Fruit fly (Drosophila melanogaster): Measurements from ENCODE around the gene CG9098.

Gene CG9098

dm6 chr2L:5999247-5999646, 12.9 kb downstream of the CG9098 start, which contains the start of gene Kdm5 (continued):
- TF ChIP-seq Vsx1 (GFP tag; optimal IDR thresholded peaks at IDR 0.05) (peak; percentile 48), CG7786 (GFP tag; optimal IDR thresholded peaks at IDR 0.05) (peak; percentile 35), CrebB (tag; optimal IDR thresholded peaks at IDR 0.05) (peak; percentile 14), Spps (tag; optimal IDR thresholded peaks at IDR 0.05) (no peak), CG2120 (GFP tag; optimal IDR thresholded peaks at IDR 0.05) (peak; percentile 61), lilli (GFP tag; optimal IDR thresholded peaks at IDR 0.05) (peak; percentile 13), dimm (GFP tag; IDR thresholded peaks at IDR 0.05) (no peak), Hr3 (GFP tag; optimal IDR thresholded peaks at IDR 0.05) (peak; percentile 24), disco-r (GFP tag; optimal IDR thresholded peaks at IDR 0.05) (no peak), CG9817 (tag; optimal IDR thresholded peaks at IDR 0.05) (peak; percentile 11), Awh (GFP tag; IDR thresholded peaks at IDR 0.05) (no peak), MTF-1 (GFP tag; optimal IDR thresholded peaks at IDR 0.05; ENCODE audit: borderline replicate concordance) (peak; percentile 30), row (GFP tag; IDR thresholded peaks at IDR 0.05) (peak; percentile 44), CG7928 (GFP tag; optimal IDR thresholded peaks at IDR 0.05) (no peak), cg (GFP tag; optimal IDR thresholded peaks at IDR 0.05) (peak; percentile 67), CG1529 (GFP tag; optimal IDR thresholded peaks at IDR 0.05) (no peak), NC2α (GFP tag; optimal IDR thresholded peaks at IDR 0.05) (no peak), HLH54F (GFP tag; optimal IDR thresholded peaks at IDR 0.05) (peak; percentile 17), CG3407 (GFP tag; optimal IDR thresholded peaks at IDR 0.05) (no peak), Sox100B (GFP tag; optimal IDR thresholded peaks at IDR 0.05) (no peak), Fer3 (tag; optimal IDR thresholded peaks at IDR 0.05) (peak; percentile 11), YL-1 (GFP tag; optimal IDR thresholded peaks at IDR 0.05) (peak; percentile 65), CG12659 (GFP tag; optimal IDR thresholded peaks at IDR 0.05) (peak; percentile 76), zf30C (GFP tag; optimal IDR thresholded peaks at IDR 0.05) (no peak), insv (GFP tag; optimal IDR thresholded peaks at IDR 0.05) (peak in 1 of 2 experiments; percentile 27), CG4282 (GFP tag; optimal IDR thresholded peaks at IDR 0.05) (no peak), vfl (GFP tag; optimal IDR thresholded peaks at IDR 0.05) (no peak), ftz-f1 (GFP tag; optimal IDR thresholded peaks at IDR 0.05) (peak; percentile 88), org-1 (GFP tag; optimal IDR thresholded peaks at IDR 0.05) (no peak), Nf-YB (GFP tag; optimal IDR thresholded peaks at IDR 0.05) (peak; percentile 54), da (GFP tag; optimal IDR thresholded peaks at IDR 0.05) (no peak), Tbp (GFP tag; optimal IDR thresholded peaks at IDR 0.05) (no peak), BtbVII (GFP tag; optimal IDR thresholded peaks at IDR 0.05) (no peak), wek (GFP tag; optimal IDR thresholded peaks at IDR 0.05) (no peak), CG6272 (GFP tag; IDR thresholded peaks at IDR 0.05) (no peak), Pdp1 (GFP tag; optimal IDR thresholded peaks at IDR 0.05) (peak in 1 of 2 experiments; percentile 50), CG13424 (tag; optimal IDR thresholded peaks at IDR 0.05) (no peak), Ptx1 (GFP tag; IDR thresholded peaks at IDR 0.05) (no peak), CG11247 (GFP tag; IDR thresholded peaks at IDR 0.05) (peak; percentile 41; the same call in 1 of the 2 replicates), CG7987 (GFP tag; optimal IDR thresholded peaks at IDR 0.05) (peak; percentile 47), Nf-YC (tag; optimal IDR thresholded peaks at IDR 0.05) (peak; percentile 68), CG4328 (GFP tag; optimal IDR thresholded peaks at IDR 0.05) (peak; percentile 36), CG10654 (GFP tag; optimal IDR thresholded peaks at IDR 0.05) (no peak), zen2 (GFP tag; IDR thresholded peaks at IDR 0.05; ENCODE audit: partially characterized antibody) (no peak), CG16813 (GFP tag; IDR thresholded peaks at IDR 0.05; ENCODE audit: partially characterized antibody) (0 out of 3 replicates have a peak, but pooled peaks have one; percentile 36), CHES-1-like (GFP tag; optimal IDR thresholded peaks at IDR 0.05) (peak; percentile 56), Sry-δ (GFP tag; optimal IDR thresholded peaks at IDR 0.05) (peak; percentile 37), CG15696 (tag; optimal IDR thresholded peaks at IDR 0.05) (no peak), kah (GFP tag; optimal IDR thresholded peaks at IDR 0.05) (no peak), tgo (GFP tag; IDR thresholded peaks at IDR 0.05) (no peak), scrt (GFP tag; optimal IDR thresholded peaks at IDR 0.05) (no peak)

Measured in whole organism, embryonic.